Fruit fly (Drosophila melanogaster) whole organism: ENCODE measurements around the gene Lerp.

Experiments used
- CG8478 ChIP-seq: fragments of >200 bp; optimal IDR thresholded peaks from 2 replicates; lab custom pipeline; 2018; ENCODE audit warnings: inconsistent platforms
- Dll ChIP-seq: fragments of >200 bp; optimal IDR thresholded peaks from 2 replicates; lab custom pipeline; 2017
- EcR ChIP-seq, 2 experiments: fragments of >200 bp; optimal IDR thresholded peaks; 2 replicates each; lab custom pipeline; 2017; ENCODE audit warnings: missing biosample characterization in 2 of 2, missing genetic modification characterization in 2 of 2, missing genetic modification reagents in 2 of 2
- pan ChIP-seq: fragments of >200 bp; optimal IDR thresholded peaks from 2 replicates; lab custom pipeline; 2017
- psq ChIP-seq: fragments of >200 bp; optimal IDR thresholded peaks from 2 replicates; lab custom pipeline; 2017
- usp ChIP-seq: fragments of >200 bp; optimal IDR thresholded peaks from 2 replicates; lab custom pipeline; 2017; ENCODE audit warnings: missing biosample characterization, missing genetic modification characterization, mixed read lengths

- TF ChIP-seq pan (lab: Kevin White, UChicago) (no peak), psq (no peak), Dll (lab: Kevin White, UChicago) (no peak), usp (GFP tag; lab: Kevin White, UChicago) (no peak), EcR (GFP tag; optimal IDR thresholded peaks at IDR 0.05; lab: Kevin White, UChicago) (no peak), CG8478 (no peak)
Observed at dm6 chr3R:26890088-26890487, 27.2 kb upstream of the Lerp start.
